Worm (Caenorhabditis elegans) whole organism, L4 larva: Measurements from ENCODE around the gene fipr-7.
A peak's percentile ranks its signal among the peaks of the same experiment; 100 is the strongest.

Source experiments
- T20F7.1 ChIP-seq: fragments of 200-800 bp; sonication (Bioruptor generic); optimal IDR thresholded peaks from 2 replicates; lab custom pipeline; 2018; ENCODE audit warnings: mild to moderate bottlenecking, missing genetic modification characterization, missing compliant biosample characterization
- T26A8.4 ChIP-seq: fragments of 200-800 bp; sonication (Bioruptor generic); IDR thresholded peaks from 2 replicates; pipeline ENCODE4 v1.3.6; 2022; ENCODE audit warnings: missing genetic modification characterization, missing compliant biosample characterization
- Y48G9A.11 ChIP-seq: fragments of 200-800 bp; sonication (Bioruptor generic); IDR thresholded peaks from 2 replicates; pipeline ENCODE4 v1.3.6; 2022; ENCODE audit warnings: missing genetic modification reagents, missing genetic modification characterization, missing compliant biosample characterization
- Y5F2A.4 ChIP-seq: fragments of 200-800 bp; sonication (Bioruptor generic); optimal IDR thresholded peaks from 2 replicates; lab custom pipeline; 2018; ENCODE audit warnings: mild to moderate bottlenecking, missing genetic modification characterization, missing compliant biosample characterization
- ZK546.5 ChIP-seq, 2 experiments: sonication (generic microtip); optimal IDR thresholded peaks; 2 replicates each; lab custom pipeline; 2017; ENCODE audit warnings: missing biosample characterization in 2 of 2, missing genetic modification characterization in 2 of 2
- ama-1 ChIP-seq: fragments of 150-350 bp; optimal IDR thresholded peaks from 2 replicates; lab custom pipeline; 2014; ENCODE audit warnings: inconsistent platforms, mixed read lengths
- arid-1 ChIP-seq: fragments of 200-800 bp; sonication (Bioruptor generic); conservative IDR thresholded peaks from 2 replicates; pipeline ENCODE4 v1.3.6; 2022; ENCODE audit warnings: missing genetic modification reagents, missing genetic modification characterization, missing compliant biosample characterization
- ceh-28 ChIP-seq: fragments of 150-350 bp; optimal IDR thresholded peaks from 2 replicates; lab custom pipeline; 2014; ENCODE audit warnings: missing biosample characterization, missing genetic modification reagents, missing genetic modification characterization
- ceh-82 ChIP-seq: sonication (generic microtip); optimal IDR thresholded peaks from 2 replicates; lab custom pipeline; 2017; ENCODE audit warnings: missing biosample characterization, missing genetic modification characterization
- ces-1 ChIP-seq: fragments of 150-350 bp; sonication (generic microtip); optimal IDR thresholded peaks from 4 replicates; lab custom pipeline; 2014; ENCODE audit warnings: missing biosample characterization, missing genetic modification reagents, missing genetic modification characterization
- ctbp-1 ChIP-seq: fragments of 200-800 bp; sonication (Bioruptor generic); IDR thresholded peaks from 2 replicates; pipeline ENCODE4 v1.3.6; 2022; ENCODE audit warnings: missing genetic modification reagents, missing genetic modification characterization, missing compliant biosample characterization
- daf-16 ChIP-seq, 3 experiments: sonication (generic microtip); optimal IDR thresholded peaks; 2 replicates each; lab custom pipeline; 2016 to 2017; ENCODE audit warnings: missing genetic modification characterization in 3 of 3, missing genetic modification reagents in 3 of 3, mild to moderate bottlenecking in 2 of 3, missing compliant biosample characterization in 2 of 3, missing biosample characterization in 1 of 3, moderate library complexity in 1 of 3
- dmd-8 ChIP-seq: fragments of 200-800 bp; sonication (Bioruptor generic); IDR thresholded peaks from 2 replicates; pipeline ENCODE4 v1.3.6; 2022; ENCODE audit warnings: missing genetic modification characterization, missing compliant biosample characterization
- dmd-9 ChIP-seq: fragments of 200-800 bp; sonication (Bioruptor generic); IDR thresholded peaks from 2 replicates; pipeline ENCODE4 v1.3.6; 2022; ENCODE audit warnings: missing genetic modification reagents, missing genetic modification characterization, missing compliant biosample characterization
- egl-43 ChIP-seq: fragments of 200-800 bp; sonication (Bioruptor generic); IDR thresholded peaks from 2 replicates; pipeline ENCODE4 v1.3.6; 2022; ENCODE audit warnings: missing genetic modification reagents, missing genetic modification characterization, missing compliant biosample characterization
- fkh-10 ChIP-seq: fragments of 150-350 bp; optimal IDR thresholded peaks from 2 replicates; lab custom pipeline; 2014; ENCODE audit warnings: missing biosample characterization, missing genetic modification reagents, missing genetic modification characterization
- fos-1 ChIP-seq: fragments of 150-350 bp; optimal IDR thresholded peaks from 2 replicates; lab custom pipeline; 2014; ENCODE audit warnings: missing biosample characterization, missing genetic modification characterization
- hlh-30 ChIP-seq: sonication (generic microtip); optimal IDR thresholded peaks from 2 replicates; lab custom pipeline; 2017; ENCODE audit warnings: antibody characterized with exemption, mild to moderate bottlenecking, missing genetic modification characterization, missing compliant biosample characterization; ENCODE audit not compliant: insufficient read depth
- lin-15B ChIP-seq: fragments of 150-350 bp; sonication (generic microtip); optimal IDR thresholded peaks from 3 replicates; lab custom pipeline; 2014; ENCODE audit warnings: missing biosample characterization, missing genetic modification characterization
- lin-29 ChIP-seq: fragments of 200-800 bp; sonication (Bioruptor generic); IDR thresholded peaks from 2 replicates; pipeline ENCODE4 v1.3.6; 2022; ENCODE audit warnings: missing genetic modification reagents, missing genetic modification characterization, missing compliant biosample characterization
- lin-38 ChIP-seq: fragments of 200-800 bp; sonication (Bioruptor generic); IDR thresholded peaks from 2 replicates; pipeline ENCODE4 v1.3.6; 2022; ENCODE audit warnings: missing genetic modification reagents, missing genetic modification characterization, missing compliant biosample characterization
- lin-39 ChIP-seq: fragments of 150-350 bp; optimal IDR thresholded peaks from 2 replicates; lab custom pipeline; 2014; ENCODE audit warnings: missing biosample characterization, missing genetic modification reagents, missing genetic modification characterization
- lir-3 ChIP-seq: sonication (generic microtip); optimal IDR thresholded peaks from 2 replicates; lab custom pipeline; 2016; ENCODE audit warnings: mild to moderate bottlenecking, missing genetic modification characterization, missing compliant biosample characterization
- madf-9 ChIP-seq: fragments of 200-800 bp; sonication (Bioruptor generic); conservative IDR thresholded peaks from 2 replicates; pipeline ENCODE4 v1.3.6; 2022; ENCODE audit warnings: missing genetic modification reagents, missing genetic modification characterization, missing compliant biosample characterization
- mdl-1 ChIP-seq, 2 experiments: fragments of 150-350 bp in 1 of 2; sonication (generic microtip) in 1 of 2; optimal IDR thresholded peaks; 2 replicates each; lab custom pipeline; 2014 to 2017; ENCODE audit warnings: missing biosample characterization in 2 of 2, missing genetic modification characterization in 2 of 2
- mep-1 ChIP-seq: fragments of 150-350 bp; sonication (generic microtip); optimal IDR thresholded peaks from 3 replicates; lab custom pipeline; 2014; ENCODE audit warnings: missing biosample characterization, missing genetic modification characterization
- mes-2 ChIP-seq: sonication (generic microtip); optimal IDR thresholded peaks from 2 replicates; lab custom pipeline; 2016; ENCODE audit warnings: missing genotype, mild to moderate bottlenecking, missing genetic modification characterization, missing compliant biosample characterization; ENCODE audit not compliant: poor library complexity, severe bottlenecking
- nhr-102 ChIP-seq: sonication (generic microtip); optimal IDR thresholded peaks from 2 replicates; lab custom pipeline; 2016; ENCODE audit warnings: mild to moderate bottlenecking, missing genetic modification characterization, moderate library complexity, missing compliant biosample characterization
- nhr-25 ChIP-seq: sonication (generic microtip); optimal IDR thresholded peaks from 2 replicates; lab custom pipeline; 2017; ENCODE audit warnings: missing genetic modification characterization, mild to moderate bottlenecking, missing compliant biosample characterization, antibody characterized with exemption, moderate library complexity, borderline replicate concordance; ENCODE audit not compliant: insufficient read depth
- nhr-28 ChIP-seq: fragments of 150-350 bp; optimal IDR thresholded peaks from 2 replicates; lab custom pipeline; 2014; ENCODE audit warnings: missing biosample characterization, missing genetic modification characterization
- nhr-41 ChIP-seq: fragments of 200-800 bp; sonication (Bioruptor generic); IDR thresholded peaks from 2 replicates; pipeline ENCODE4 v1.3.6; 2022; ENCODE audit warnings: missing genetic modification reagents, missing genetic modification characterization, missing compliant biosample characterization
- nhr-42 ChIP-seq: fragments of 200-800 bp; sonication (Bioruptor generic); IDR thresholded peaks from 2 replicates; pipeline ENCODE4 v1.3.6; 2022; ENCODE audit warnings: missing genetic modification characterization, missing compliant biosample characterization
- nhr-48 ChIP-seq: sonication (generic microtip); optimal IDR thresholded peaks from 2 replicates; lab custom pipeline; 2016; ENCODE audit warnings: mild to moderate bottlenecking, missing genetic modification characterization, missing compliant biosample characterization
- nhr-76 ChIP-seq: fragments of 150-350 bp; optimal IDR thresholded peaks from 2 replicates; lab custom pipeline; 2014; ENCODE audit warnings: missing biosample characterization, missing genetic modification characterization
- nhr-77 ChIP-seq: fragments of 150-350 bp; optimal IDR thresholded peaks from 2 replicates; lab custom pipeline; 2014; ENCODE audit warnings: missing biosample characterization, missing genetic modification characterization
- php-3 ChIP-seq: fragments of 200-800 bp; sonication (Bioruptor generic); IDR thresholded peaks from 2 replicates; pipeline ENCODE4 v1.3.6; 2022; ENCODE audit warnings: missing genetic modification reagents, missing genetic modification characterization, missing compliant biosample characterization
- rbr-2 ChIP-seq: sonication (generic microtip); optimal IDR thresholded peaks from 2 replicates; lab custom pipeline; 2016; ENCODE audit warnings: missing genotype, missing genetic modification characterization, missing compliant biosample characterization
- saeg-2 ChIP-seq: fragments of 200-800 bp; sonication (Bioruptor generic); IDR thresholded peaks from 2 replicates; pipeline ENCODE4 v1.3.6; 2022; ENCODE audit warnings: missing genetic modification reagents, missing genetic modification characterization, missing compliant biosample characterization
- sdz-12 ChIP-seq: fragments of 200-800 bp; sonication (Bioruptor generic); optimal IDR thresholded peaks from 2 replicates; lab custom pipeline; 2018; ENCODE audit warnings: mild to moderate bottlenecking, missing genetic modification characterization, missing compliant biosample characterization
- set-16 ChIP-seq: fragments of 200-800 bp; sonication (Bioruptor generic); IDR thresholded peaks from 2 replicates; pipeline ENCODE4 v1.3.6; 2022; ENCODE audit warnings: missing genetic modification reagents, missing genetic modification characterization, missing compliant biosample characterization
- skn-1 ChIP-seq: fragments of 150-350 bp; optimal IDR thresholded peaks from 2 replicates; lab custom pipeline; 2014; ENCODE audit warnings: missing biosample characterization, missing genetic modification characterization
- spr-3 ChIP-seq: fragments of 200-800 bp; sonication (Bioruptor generic); optimal IDR thresholded peaks from 2 replicates; lab custom pipeline; 2018; ENCODE audit warnings: mild to moderate bottlenecking, missing genetic modification characterization, missing compliant biosample characterization
- tra-1 ChIP-seq: fragments of 200-800 bp; sonication (Bioruptor generic); IDR thresholded peaks from 2 replicates; pipeline ENCODE4 v1.3.6; 2022; ENCODE audit warnings: missing genetic modification reagents, missing genetic modification characterization, missing compliant biosample characterization
- zfp-3 ChIP-seq: fragments of 200-800 bp; sonication (Bioruptor generic); conservative IDR thresholded peaks from 2 replicates; pipeline ENCODE4 v1.3.6; 2022; ENCODE audit warnings: missing genetic modification reagents, missing genetic modification characterization, missing compliant biosample characterization
- zip-2 ChIP-seq: fragments of 150-350 bp; optimal IDR thresholded peaks from 2 replicates; lab custom pipeline; 2014; ENCODE audit warnings: missing biosample characterization, missing genetic modification characterization

Gene fipr-7

DNA sequence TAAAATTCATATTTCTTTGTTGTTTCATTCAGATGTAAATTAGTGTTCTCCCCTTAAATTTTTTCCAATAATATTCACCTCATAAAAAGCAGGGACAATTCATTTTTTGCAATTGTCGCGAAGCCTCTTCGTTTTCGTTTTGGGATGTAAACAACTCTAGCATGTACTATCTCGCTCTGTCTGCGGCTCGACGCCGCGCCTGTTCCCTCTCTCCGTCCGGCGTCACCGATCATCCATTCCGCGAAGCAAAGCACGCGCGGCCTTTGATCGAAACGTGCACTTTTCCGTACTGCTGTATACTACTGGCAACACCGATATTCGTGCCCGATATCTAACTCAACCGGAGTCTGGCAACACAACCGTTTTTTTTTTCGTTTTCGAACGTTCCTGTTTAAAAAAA is 17.3 kb downstream of the fipr-7 start (continued):
- TF ChIP-seq ceh-82 (tag; lab: Kevin White, UChicago) (no peak), fkh-10 (no peak), madf-9 (peak; percentile 85), hlh-30 (tag; lab: Kevin White, UChicago) (peak; percentile 78), ceh-28 (tag; lab: Kevin White, UChicago) (no peak), mdl-1 (tag; optimal IDR thresholded peaks at IDR 0.05; lab: Kevin White, UChicago) (peak; percentile 14 to 81), set-16 (GFP tag; lab: Robert Waterston, UW) (peak; percentile 52), lir-3 (tag; lab: Kevin White, UChicago) (no peak), rbr-2 (tag; lab: Kevin White, UChicago) (peak; percentile 21), ZK546.5 (tag; optimal IDR thresholded peaks at IDR 0.05; lab: Kevin White, UChicago) (no peak), daf-16 (GFP tag; optimal IDR thresholded peaks at IDR 0.05; lab: Kevin White, UChicago) (peak in 1 of 2 experiments; percentile 32), daf-16 (tag; optimal IDR thresholded peaks at IDR 0.05; lab: Kevin White, UChicago) (peak; percentile 84), nhr-102 (tag; lab: Kevin White, UChicago) (no peak), dmd-9 (GFP tag; lab: Robert Waterston, UW) (no peak), tra-1 (GFP tag; lab: Robert Waterston, UW) (no peak), nhr-42 (GFP tag; lab: Robert Waterston, UW) (no peak), nhr-41 (no peak), lin-15B (no peak), mes-2 (tag; lab: Kevin White, UChicago) (peak; percentile 39), dmd-8 (GFP tag; lab: Robert Waterston, UW) (no peak), sdz-12 (GFP tag; lab: Kevin White, UChicago) (no peak), saeg-2 (GFP tag; lab: Robert Waterston, UW) (no peak), nhr-77 (tag; lab: Kevin White, UChicago) (no peak), ces-1 (GFP tag; lab: Kevin White, UChicago) (no peak), spr-3 (no peak), nhr-76 (tag; lab: Kevin White, UChicago) (no peak), nhr-28 (tag; lab: Kevin White, UChicago) (no peak), ctbp-1 (GFP tag; lab: Robert Waterston, UW) (no peak), ama-1 (lab: Kevin White, UChicago) (peak; percentile 1), egl-43 (GFP tag; lab: Robert Waterston, UW) (no peak), lin-38 (GFP tag; lab: Robert Waterston, UW) (no peak), arid-1 (GFP tag; lab: Robert Waterston, UW) (no peak), skn-1 (tag; lab: Kevin White, UChicago) (no peak), php-3 (GFP tag; lab: Robert Waterston, UW) (no peak; the same call in 1 of the 2 replicates), Y5F2A.4 (GFP tag; lab: Kevin White, UChicago) (no peak), fos-1 (tag; lab: Kevin White, UChicago) (no peak), zfp-3 (GFP tag; lab: Robert Waterston, UW) (no peak), lin-39 (tag; lab: Kevin White, UChicago) (no peak), mep-1 (no peak), lin-29 (no peak), Y48G9A.11 (GFP tag; lab: Robert Waterston, UW) (no peak), nhr-48 (tag; lab: Kevin White, UChicago) (no peak), nhr-25 (tag; lab: Kevin White, UChicago) (no peak), T20F7.1 (GFP tag; lab: Kevin White, UChicago) (no peak), zip-2 (tag; lab: Kevin White, UChicago) (no peak), T26A8.4 (GFP tag; lab: Robert Waterston, UW) (peak; percentile 33; the same call in 1 of the 2 replicates)
